Worm (Caenorhabditis elegans): ENCODE measurements around the gene ctl-1.
A peak's percentile ranks its signal among the peaks of the same experiment; 100 is the strongest.
"Not testable (repeated sequence)": the region's sequence is repeated elsewhere in the genome, so short reads cannot be mapped to it uniquely, and the experiment has no call there.

ctl-1 gene

DNA sequence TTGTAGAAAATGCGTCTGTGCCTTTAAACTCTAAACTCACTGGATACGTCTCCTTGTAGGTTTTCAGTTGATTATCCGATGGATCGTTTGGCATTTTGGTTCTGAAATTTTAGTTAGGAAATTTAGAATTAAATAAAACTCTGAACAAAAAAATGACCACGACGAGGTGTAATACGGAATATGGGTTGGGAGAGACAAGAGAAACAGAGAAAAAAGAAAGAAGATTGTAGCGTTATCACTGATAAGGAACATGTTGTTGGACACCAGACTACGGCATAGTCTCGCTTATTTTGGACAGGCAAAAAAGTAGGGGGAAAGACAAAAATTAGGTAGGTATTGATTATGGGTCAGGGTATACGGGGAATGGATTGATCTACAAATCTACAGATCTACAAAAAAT is 4.1 kb downstream of the ctl-1 start, which contains the start of gene ctl-2:
TSS of gene ctl-2 (minus strand) at position 101 of the 400 bp plus-strand sequence.
- TF ChIP-seq nfya-2 (GFP tag; IDR thresholded peaks at IDR 0.05); nhr-27 (tag; optimal IDR thresholded peaks at IDR 0.05); zim-3 (tag; optimal IDR thresholded peaks at IDR 0.05): not testable (repeated sequence)

DNA sequence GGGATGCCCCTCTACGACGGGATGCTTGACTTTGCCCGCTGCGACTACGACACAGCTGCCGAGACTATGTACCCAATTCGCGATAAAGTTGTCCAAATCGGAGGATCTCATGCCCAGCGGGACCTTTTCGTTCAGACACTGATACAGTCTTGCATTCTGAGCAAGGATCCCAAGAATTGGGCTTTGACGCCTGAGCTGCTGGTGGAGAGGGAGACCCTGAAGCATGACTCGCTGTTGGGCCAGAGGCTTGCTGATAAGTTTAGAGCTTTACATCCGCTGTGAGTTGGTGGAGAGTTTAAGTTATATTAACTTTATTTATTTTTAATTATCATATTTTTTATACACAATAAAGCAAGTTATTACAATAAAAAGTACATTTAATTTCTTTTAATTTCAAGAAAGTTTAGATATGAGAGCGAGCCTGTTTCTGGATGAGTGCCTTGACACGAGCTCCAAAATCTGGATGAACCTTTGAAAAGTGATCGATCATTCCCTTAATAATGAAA is 6.8 kb downstream of the ctl-1 start:
- TF ChIP-seq bed-1 (GFP tag; IDR thresholded peaks at IDR 0.05) (no peak), zfh-2 (GFP tag; conservative IDR thresholded peaks at IDR 0.05) (peak; percentile 36; the same call in 1 of the 2 replicates), ama-1 (optimal IDR thresholded peaks at IDR 0.05) (no peak), ama-1 (GFP tag; optimal IDR thresholded peaks at IDR 0.05) (no peak), F39B2.1 (GFP tag; IDR thresholded peaks at IDR 0.05) (no peak), T26A5.8 (tag; optimal IDR thresholded peaks at IDR 0.05) (no peak), mel-28 (tag; optimal IDR thresholded peaks at IDR 0.05; ENCODE audit: borderline replicate concordance) (no peak), cebp-1 (GFP tag; IDR thresholded peaks at IDR 0.05) (no peak), cebp-1 (tag; optimal IDR thresholded peaks at IDR 0.05) (peak; percentile 9), Y79H2A.3 (GFP tag; conservative IDR thresholded peaks at IDR 0.05) (no peak), mcd-1 (GFP tag; IDR thresholded peaks at IDR 0.05) (0 out of 2 replicates have a peak, but pooled peaks have one; percentile 8), atf-7 (tag; optimal IDR thresholded peaks at IDR 0.05) (no peak), attf-6 (GFP tag; IDR thresholded peaks at IDR 0.05) (no peak), akir-1 (GFP tag; optimal IDR thresholded peaks at IDR 0.05) (no peak), ztf-18 (tag; optimal IDR thresholded peaks at IDR 0.05) (no peak)

DNA sequence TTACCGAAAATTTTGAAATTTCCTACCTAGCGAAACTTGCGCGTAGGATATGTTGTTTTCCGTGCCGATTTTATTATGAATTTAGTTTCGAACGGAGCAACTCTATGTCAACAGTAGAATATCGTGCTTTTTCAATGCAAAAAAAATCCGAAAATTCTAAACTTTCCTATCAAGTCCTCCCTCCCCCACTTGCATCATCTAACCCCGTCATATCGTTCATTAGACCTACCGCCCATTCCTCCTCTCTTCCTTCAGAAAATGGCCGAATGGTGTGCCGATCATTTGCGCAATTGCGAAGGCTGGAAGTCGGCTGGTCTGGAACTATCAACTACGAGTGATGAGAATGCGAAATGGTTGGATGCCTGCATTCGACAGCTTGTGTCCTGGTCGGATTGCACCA is 9.0 kb downstream of the ctl-1 start, which contains the start of gene Y54G11A.7:
TSS of gene Y54G11A.7 (plus strand) at position 256 of the 400 bp plus-strand sequence.
- TF ChIP-seq hlh-12 (tag; optimal IDR thresholded peaks at IDR 0.05); egrh-3 (GFP tag; IDR thresholded peaks at IDR 0.05); Y53G8AR.9 (GFP tag; conservative IDR thresholded peaks at IDR 0.05): not testable (repeated sequence)

DNA sequence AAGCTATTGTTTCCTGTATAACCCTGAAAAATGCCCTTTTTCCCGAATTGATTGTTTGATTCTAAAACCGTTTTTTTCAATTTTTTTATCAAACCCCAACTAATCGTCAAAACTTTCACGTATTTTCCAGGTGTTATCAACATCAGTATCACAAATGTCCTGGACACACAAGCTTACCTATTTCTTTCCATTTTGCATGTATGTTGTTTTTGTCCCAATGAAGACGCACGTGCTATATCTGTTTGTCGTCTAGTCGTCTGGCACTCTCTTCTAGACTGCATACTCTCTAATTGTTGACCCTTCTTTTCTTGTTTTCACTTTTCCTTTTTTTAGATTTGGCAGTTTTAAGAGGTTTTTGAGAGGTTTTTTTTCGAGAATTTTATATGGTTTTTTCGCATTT is 9.7 kb downstream of the ctl-1 start:
- TF ChIP-seq attf-5 (GFP tag; optimal IDR thresholded peaks at IDR 0.05) (peak; percentile 20), B0336.3 (GFP tag; IDR thresholded peaks at IDR 0.05) (no peak), dox-1 (GFP tag; IDR thresholded peaks at IDR 0.05) (no peak), tlf-1 (GFP tag; optimal IDR thresholded peaks at IDR 0.05) (no peak), ZK185.1 (tag; optimal IDR thresholded peaks at IDR 0.05; ENCODE audit: poor library complexity, severe bottlenecking) (peak; percentile 5), efl-1 (GFP tag; optimal IDR thresholded peaks at IDR 0.05) (no peak), lsl-1 (GFP tag; optimal IDR thresholded peaks at IDR 0.05) (no peak), hmg-1.2 (GFP tag; IDR thresholded peaks at IDR 0.05) (peak; percentile 73; the same call in 1 of the 2 replicates), lin-40 (tag; optimal IDR thresholded peaks at IDR 0.05) (peak; percentile 51), rcor-1 (GFP tag; IDR thresholded peaks at IDR 0.05) (no peak), F52B5.7 (tag; optimal IDR thresholded peaks at IDR 0.05) (no peak), let-526 (GFP tag; IDR thresholded peaks at IDR 0.05) (no peak), xnd-1 (tag; optimal IDR thresholded peaks at IDR 0.05) (no peak), ztf-3 (GFP tag; optimal IDR thresholded peaks at IDR 0.05) (no peak), snpc-3.4 (tag; optimal IDR thresholded peaks at IDR 0.05) (no peak), hmg-20 (GFP tag; IDR thresholded peaks at IDR 0.05) (no peak), ccch-3 (GFP tag; optimal IDR thresholded peaks at IDR 0.05) (no peak), ztf-25 (GFP tag; IDR thresholded peaks at IDR 0.05) (no peak), nhr-80 (tag; optimal IDR thresholded peaks at IDR 0.05) (peak; percentile 76), aptf-3 (GFP tag; IDR thresholded peaks at IDR 0.05) (no peak), pha-4 (tag; optimal IDR thresholded peaks at IDR 0.05) (peak; percentile 34), ekl-4 (GFP tag; IDR thresholded peaks at IDR 0.05) (no peak), snpc-4 (GFP tag; optimal IDR thresholded peaks at IDR 0.05) (no peak), snpc-4 (tag; optimal IDR thresholded peaks at IDR 0.05) (peak in 2 of 4 experiments; percentile 20 to 35), nfyb-1 (GFP tag; IDR thresholded peaks at IDR 0.05) (no peak)
